Worm (Caenorhabditis elegans): ENCODE data around the gene F25H9.6.
A peak's percentile ranks its signal among the peaks of the same experiment; 100 is the strongest.

Gene F25H9.6

DNA sequence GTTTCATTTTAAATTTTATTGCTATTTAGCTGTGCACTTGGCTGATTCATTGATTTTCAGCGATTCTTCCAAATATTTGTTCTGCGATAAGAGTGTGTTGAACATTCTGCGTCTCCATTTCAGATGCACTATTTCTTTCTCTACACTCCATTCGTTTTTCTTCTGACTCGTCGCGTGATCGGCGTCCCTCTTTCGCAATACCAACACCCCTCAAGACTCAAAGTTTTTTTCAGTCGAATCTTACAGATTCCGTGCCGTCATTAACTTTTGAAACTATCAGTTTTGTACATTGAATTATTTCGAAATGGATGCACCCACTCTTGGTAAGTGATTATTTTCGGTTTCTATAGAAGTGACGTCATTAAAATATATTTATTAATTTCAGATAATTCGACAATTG is 5.2 kb downstream of the F25H9.6 start, which contains the start of gene frm-10 (continued):
- TF ChIP-seq hmg-1.1 (GFP tag; IDR thresholded peaks at IDR 0.05), result peak; percentile 66; the same call in 1 of the 2 replicates
- no peak for TF ChIP-seq zip-2 (tag; optimal IDR thresholded peaks at IDR 0.05)

DNA sequence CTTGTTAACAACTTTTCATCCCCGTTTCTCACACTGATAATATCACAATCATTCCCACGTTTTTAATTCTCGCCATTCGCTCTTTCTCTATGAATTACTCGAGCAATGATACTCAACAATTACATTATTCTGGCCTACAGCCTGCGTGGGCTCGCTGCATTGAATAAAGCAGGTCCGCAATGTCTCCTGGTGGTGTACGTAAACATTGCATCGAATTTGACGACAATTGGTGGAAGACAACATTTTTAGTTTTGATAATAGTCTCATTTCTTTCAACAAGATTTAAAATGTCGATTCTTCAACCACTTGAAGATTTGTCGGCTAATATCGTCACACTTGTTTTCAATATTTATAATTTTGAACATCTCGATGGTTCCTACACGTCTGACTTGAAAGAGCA is 8.8 kb downstream of the F25H9.6 start, which contains the start of gene bath-39:
Gene bath-39 (plus strand): TSS at position 137 of the 400 bp plus-strand sequence.
- TF ChIP-seq dpl-1 (GFP tag; optimal IDR thresholded peaks at IDR 0.05), result peak; percentile 11
- TF ChIP-seq rbr-2 (tag; optimal IDR thresholded peaks at IDR 0.05), result peak; percentile 3
- TF ChIP-seq snpc-1.2 (GFP tag; IDR thresholded peaks at IDR 0.05), result no peak
- peak; percentile 19 for TF ChIP-seq nhr-6 (tag; optimal IDR thresholded peaks at IDR 0.05)
- TF ChIP-seq madf-9 (GFP tag; conservative IDR thresholded peaks at IDR 0.05), result no peak
- peak; percentile 0 for TF ChIP-seq T20F7.1 (GFP tag; optimal IDR thresholded peaks at IDR 0.05)
- peak; percentile 8 for TF ChIP-seq dve-1 (tag; optimal IDR thresholded peaks at IDR 0.05; ENCODE audit: insufficient read depth)
- peak; percentile 53 for TF ChIP-seq mes-2 (tag; optimal IDR thresholded peaks at IDR 0.05; ENCODE audit: poor library complexity, severe bottlenecking)
- peak; percentile 8 for TF ChIP-seq hlh-30 (tag; optimal IDR thresholded peaks at IDR 0.05; ENCODE audit: insufficient read depth)

- TF ChIP-seq egl-43 (GFP tag; IDR thresholded peaks at IDR 0.05) (no peak), nhr-25 (tag; optimal IDR thresholded peaks at IDR 0.05; ENCODE audit: borderline replicate concordance, insufficient read depth) (no peak), daf-16 (GFP tag; optimal IDR thresholded peaks at IDR 0.05) (no peak), daf-16 (tag; optimal IDR thresholded peaks at IDR 0.05) (no peak), lir-3 (tag; optimal IDR thresholded peaks at IDR 0.05) (no peak), mep-1 (tag; optimal IDR thresholded peaks at IDR 0.05) (no peak), nhr-76 (tag; optimal IDR thresholded peaks at IDR 0.05) (no peak), nhr-237 (tag; optimal IDR thresholded peaks at IDR 0.05) (no peak), aha-1 (tag) (no peak), ceh-62 (tag; optimal IDR thresholded peaks at IDR 0.05) (no peak), unc-39 (tag; optimal IDR thresholded peaks at IDR 0.05) (no peak), unc-130 (GFP tag; optimal IDR thresholded peaks at IDR 0.05) (no peak), nhr-6 (tag; optimal IDR thresholded peaks at IDR 0.05) (peak; percentile 52), spr-3 (GFP tag; optimal IDR thresholded peaks at IDR 0.05) (no peak), daf-19 (GFP tag; conservative IDR thresholded peaks at IDR 0.05) (no peak), dpl-1 (GFP tag; optimal IDR thresholded peaks at IDR 0.05) (peak; percentile 35)
Observed at ce11 chrV:13457858-13458257, 10.3 kb downstream of the F25H9.6 start, which contains the start of gene F25H9.2. Gene F25H9.2, plus strand, starts transcription at chrV:13458083.

ce11 chrV:13455448-13455847 is 12.7 kb downstream of the F25H9.6 start, which contains the start of gene lurp-3:
Gene lurp-3, plus strand, starts transcription at chrV:13455748.
- TF ChIP-seq lin-13 (GFP tag; optimal IDR thresholded peaks at IDR 0.05), result no peak
- no peak for TF ChIP-seq ceh-32 (tag; optimal IDR thresholded peaks at IDR 0.05; ENCODE audit: poor library complexity)
- TF ChIP-seq vab-7 (GFP tag; IDR thresholded peaks at IDR 0.05), result no peak
- TF ChIP-seq madf-9 (GFP tag; conservative IDR thresholded peaks at IDR 0.05), result no peak
- TF ChIP-seq nhr-6 (tag; optimal IDR thresholded peaks at IDR 0.05), result no peak
- TF ChIP-seq ceh-82 (tag; optimal IDR thresholded peaks at IDR 0.05), result no peak
- TF ChIP-seq sdz-12 (GFP tag; optimal IDR thresholded peaks at IDR 0.05), result no peak
- no peak for TF ChIP-seq attf-4 (tag; optimal IDR thresholded peaks at IDR 0.05)
- no peak for TF ChIP-seq duxl-1 (tag; optimal IDR thresholded peaks at IDR 0.05; ENCODE audit: poor library complexity)
- no peak for TF ChIP-seq ztf-11 (tag; optimal IDR thresholded peaks at IDR 0.05)
- TF ChIP-seq madf-5 (GFP tag; IDR thresholded peaks at IDR 0.05), result no peak
- no peak for TF ChIP-seq aha-1 (tag)
- TF ChIP-seq fkh-10 (GFP tag; optimal IDR thresholded peaks at IDR 0.05), result no peak
- TF ChIP-seq F10B5.3 (tag; optimal IDR thresholded peaks at IDR 0.05), result no peak
- no peak for TF ChIP-seq nhr-48 (tag; optimal IDR thresholded peaks at IDR 0.05)
